Fruit fly (Drosophila melanogaster): Measurements from ENCODE around the gene ko.
A peak's percentile ranks its signal among the peaks of the same experiment; 100 is the strongest.

Gene ko

DNA sequence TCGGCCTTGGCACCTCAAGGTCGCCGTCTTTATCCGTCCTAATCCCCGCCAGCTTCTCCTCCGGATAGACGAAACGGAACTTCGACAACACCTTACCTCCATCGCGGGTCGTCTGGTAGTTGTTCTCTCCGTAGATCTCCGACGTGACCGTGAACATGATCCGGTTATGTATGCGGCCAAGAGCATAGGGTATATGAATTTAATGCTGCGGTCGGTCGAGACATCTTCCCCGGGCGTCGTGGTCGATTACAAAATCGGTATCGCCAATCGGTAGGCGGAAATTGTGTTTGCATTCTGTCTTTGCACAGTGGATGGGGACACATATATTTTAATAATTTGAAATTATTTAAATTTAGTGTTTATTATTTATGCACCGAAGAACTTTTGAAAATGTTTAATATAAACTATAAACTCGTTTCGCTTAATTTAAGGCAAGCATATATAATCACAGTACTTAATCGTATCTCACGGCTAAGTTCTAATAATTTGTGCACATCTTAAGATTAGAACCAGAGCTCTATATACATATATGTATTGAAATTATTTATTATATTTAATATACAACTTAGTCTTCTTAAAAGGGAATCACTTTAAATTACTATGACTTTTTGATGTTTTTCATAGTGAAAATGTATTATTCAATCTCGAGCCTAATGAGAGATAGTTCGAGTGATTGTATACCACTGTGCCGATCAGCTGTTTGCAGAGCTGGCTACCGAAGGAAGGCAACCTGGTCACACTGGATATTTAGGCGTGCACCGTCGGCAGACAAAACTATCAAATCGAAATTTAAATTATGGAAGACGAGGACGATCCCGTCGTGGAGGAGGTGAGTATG, 99.6 kb downstream of the ko start, which contains the start of the genes CG10584 and Polr3E (continued):
- TF ChIP-seq fu2 (GFP tag; optimal IDR thresholded peaks at IDR 0.05) (peak; percentile 17), CG8478 (optimal IDR thresholded peaks at IDR 0.05) (no peak), CG13624 (GFP tag; optimal IDR thresholded peaks at IDR 0.05) (no peak), CG18764 (GFP tag; optimal IDR thresholded peaks at IDR 0.05) (peak; percentile 84), CG12219 (GFP tag; optimal IDR thresholded peaks at IDR 0.05) (peak; percentile 83), grn (GFP tag; optimal IDR thresholded peaks at IDR 0.05) (no peak), slp2 (GFP tag; optimal IDR thresholded peaks at IDR 0.05) (peak; percentile 18), fd102C (GFP tag; optimal IDR thresholded peaks at IDR 0.05) (peak; percentile 71), CG12155 (GFP tag; optimal IDR thresholded peaks at IDR 0.05) (peak; percentile 79), CG6254 (GFP tag; optimal IDR thresholded peaks at IDR 0.05) (peak; percentile 90), scrt (GFP tag; optimal IDR thresholded peaks at IDR 0.05) (peak; percentile 87), ewg (GFP tag; optimal IDR thresholded peaks at IDR 0.05) (peak; percentile 78), GATAe (GFP tag; conservative IDR thresholded peaks at IDR 0.05) (peak; percentile 60), CG31224 (GFP tag; IDR thresholded peaks at IDR 0.05) (peak; percentile 66), Dfd (GFP tag; optimal IDR thresholded peaks at IDR 0.05) (no peak), gcm (GFP tag; optimal IDR thresholded peaks at IDR 0.05) (peak; percentile 94), Stat92E (GFP tag; optimal IDR thresholded peaks at IDR 0.05) (peak in 1 of 3 experiments; percentile 46), CG10321 (GFP tag; IDR thresholded peaks at IDR 0.05) (0 out of 2 replicates have a peak, but pooled peaks have one; percentile 14), sna (GFP tag; IDR thresholded peaks at IDR 0.05; ENCODE audit: partially characterized antibody) (peak; percentile 61; the same call in 1 of the 2 replicates), ac (GFP tag; optimal IDR thresholded peaks at IDR 0.05) (peak; percentile 67), CG16815 (GFP tag; optimal IDR thresholded peaks at IDR 0.05) (peak; percentile 89), aop (GFP tag; IDR thresholded peaks at IDR 0.05) (no peak), da (GFP tag; optimal IDR thresholded peaks at IDR 0.05) (no peak), CoRest (tag; optimal IDR thresholded peaks at IDR 0.05) (peak; percentile 97), gem (tag; optimal IDR thresholded peaks at IDR 0.05) (peak; percentile 97), ken (GFP tag; IDR thresholded peaks at IDR 0.05) (peak; percentile 72; the same call in 1 of the 3 replicates), CG31441 (GFP tag; IDR thresholded peaks at IDR 0.05) (peak; percentile 98), vfl (GFP tag; optimal IDR thresholded peaks at IDR 0.05) (no peak), CG32772 (GFP tag; IDR thresholded peaks at IDR 0.05) (peak; percentile 73), CG2875 (GFP tag; optimal IDR thresholded peaks at IDR 0.05) (peak; percentile 87), Rfx (GFP tag; IDR thresholded peaks at IDR 0.05) (peak; percentile 85), Fer1 (GFP tag; optimal IDR thresholded peaks at IDR 0.05) (peak; percentile 96), NK7.1 (GFP tag; optimal IDR thresholded peaks at IDR 0.05) (peak; percentile 23), maf-S (GFP tag; optimal IDR thresholded peaks at IDR 0.05) (peak; percentile 33), Ets97D (GFP tag; optimal IDR thresholded peaks at IDR 0.05) (peak; percentile 35), CG12659 (GFP tag; optimal IDR thresholded peaks at IDR 0.05) (peak; percentile 97), Dad (GFP tag; optimal IDR thresholded peaks at IDR 0.05) (no peak), CG11247 (GFP tag; IDR thresholded peaks at IDR 0.05) (peak; percentile 72; the same call in 1 of the 2 replicates), org-1 (GFP tag; optimal IDR thresholded peaks at IDR 0.05) (peak; percentile 87), CG2889 (GFP tag; IDR thresholded peaks at IDR 0.05) (peak; percentile 68; the same call in 1 of the 3 replicates), Myb (GFP tag; optimal IDR thresholded peaks at IDR 0.05) (peak; percentile 19), Pdp1 (GFP tag; optimal IDR thresholded peaks at IDR 0.05) (peak; percentile 63 to 66), fd3F (GFP tag; optimal IDR thresholded peaks at IDR 0.05) (peak; percentile 90), Taf1 (GFP tag; IDR thresholded peaks at IDR 0.05) (peak; percentile 76), phol (tag; optimal IDR thresholded peaks at IDR 0.05) (peak; percentile 95), Ssrp (tag; optimal IDR thresholded peaks at IDR 0.05) (peak; percentile 93), psq (GFP tag; optimal IDR thresholded peaks at IDR 0.05) (peak; percentile 80), bowl (GFP tag; IDR thresholded peaks at IDR 0.05) (peak; percentile 41; the same call in 1 of the 2 replicates), CG32532 (GFP tag; IDR thresholded peaks at IDR 0.05) (peak; percentile 91)
